Fruit fly (Drosophila melanogaster) whole organism, embryonic: ENCODE data around the gene mthl11.

Source experiments
- Antp ChIP-seq: fragments of 200-800 bp; sonication (Bioruptor generic); optimal IDR thresholded peaks from 3 replicates; lab custom pipeline; 2016; ENCODE audit warnings: missing biosample characterization, missing genetic modification characterization
- CG1024 ChIP-seq: fragments of 200-800 bp; sonication (Bioruptor generic); IDR thresholded peaks from 2 replicates; pipeline ENCODE4 v1.3.6; 2022; ENCODE audit warnings: missing biosample characterization, missing genetic modification characterization
- CG11247 ChIP-seq: fragments of 200-800 bp; sonication (Bioruptor generic); IDR thresholded peaks from 2 replicates; pipeline ENCODE4 v1.3.6; 2022; ENCODE audit warnings: missing biosample characterization, missing genetic modification characterization
- CG11456 ChIP-seq: fragments of 200-800 bp; sonication (Bioruptor generic); IDR thresholded peaks from 3 replicates; pipeline ENCODE4 v1.3.6; 2022; ENCODE audit warnings: missing biosample characterization, missing genetic modification characterization
- CG11696 ChIP-seq: fragments of 200-800 bp; sonication (Bioruptor generic); IDR thresholded peaks from 2 replicates; pipeline ENCODE4 v1.3.6; 2022; ENCODE audit warnings: missing biosample characterization, missing genetic modification characterization
- CG12155 ChIP-seq: fragments of 200-800 bp; sonication (Bioruptor generic); optimal IDR thresholded peaks from 3 replicates; lab custom pipeline; 2016; ENCODE audit warnings: missing biosample characterization, missing genetic modification characterization
- CG12299 ChIP-seq: fragments of 200-800 bp; sonication (Bioruptor generic); optimal IDR thresholded peaks from 2 replicates; lab custom pipeline; 2018; ENCODE audit warnings: missing biosample characterization, mild to moderate bottlenecking, missing genetic modification characterization
- CG12744 ChIP-seq: fragments of 200-800 bp; sonication (Bioruptor generic); optimal IDR thresholded peaks from 2 replicates; lab custom pipeline; 2016; ENCODE audit warnings: missing biosample characterization, missing genetic modification characterization
- CG14710 ChIP-seq: fragments of 200-800 bp; sonication (Bioruptor generic); optimal IDR thresholded peaks from 3 replicates; lab custom pipeline; 2019; ENCODE audit warnings: missing biosample characterization, mild to moderate bottlenecking, missing genetic modification characterization, moderate library complexity
- CG2202 ChIP-seq: fragments of 200-800 bp; sonication (Bioruptor generic); optimal IDR thresholded peaks from 2 replicates; lab custom pipeline; 2018; ENCODE audit warnings: missing biosample characterization, mild to moderate bottlenecking, missing genetic modification characterization
- CG2678 ChIP-seq: fragments of 200-800 bp; sonication (Bioruptor generic); optimal IDR thresholded peaks from 3 replicates; lab custom pipeline; 2019; ENCODE audit warnings: missing biosample characterization, mild to moderate bottlenecking, missing genetic modification characterization, moderate library complexity
- CG30403 ChIP-seq: fragments of 200-800 bp; sonication (Bioruptor generic); optimal IDR thresholded peaks from 3 replicates; lab custom pipeline; 2016; ENCODE audit warnings: missing biosample characterization, missing genetic modification characterization
- CG31388 ChIP-seq: fragments of 200-800 bp; sonication (Bioruptor generic); optimal IDR thresholded peaks from 2 replicates; lab custom pipeline; 2016; ENCODE audit warnings: missing biosample characterization, missing genetic modification characterization
- CG3995 ChIP-seq: fragments of 200-800 bp; sonication (Bioruptor generic); optimal IDR thresholded peaks from 3 replicates; lab custom pipeline; 2016; ENCODE audit warnings: missing biosample characterization, missing genetic modification characterization
- CG5180 ChIP-seq: fragments of 200-800 bp; sonication (Bioruptor generic); optimal IDR thresholded peaks from 3 replicates; lab custom pipeline; 2017; ENCODE audit warnings: missing biosample characterization, missing genetic modification characterization, mild to moderate bottlenecking, moderate library complexity, missing genetic modification reagents
- CG6175 ChIP-seq: fragments of 200-800 bp; sonication (Bioruptor generic); IDR thresholded peaks from 3 replicates; pipeline ENCODE4 v1.3.6; 2022; ENCODE audit warnings: missing biosample characterization, missing genetic modification characterization
- CG7786 ChIP-seq: fragments of 200-800 bp; sonication (Bioruptor generic); optimal IDR thresholded peaks from 2 replicates; lab custom pipeline; 2016; ENCODE audit warnings: missing biosample characterization, missing genetic modification characterization
- CG9727 ChIP-seq: fragments of 200-800 bp; sonication (Bioruptor generic); optimal IDR thresholded peaks from 3 replicates; lab custom pipeline; 2017; ENCODE audit warnings: missing biosample characterization, mild to moderate bottlenecking, missing genetic modification characterization
- CG9932 ChIP-seq: fragments of 200-800 bp; sonication (Bioruptor generic); IDR thresholded peaks from 2 replicates; pipeline ENCODE4 v1.3.6; 2022; ENCODE audit warnings: missing biosample characterization, missing genetic modification characterization
- CoRest ChIP-seq: fragments of 200-800 bp; sonication (Bioruptor generic); optimal IDR thresholded peaks from 3 replicates; lab custom pipeline; 2018; ENCODE audit warnings: missing biosample characterization, mild to moderate bottlenecking, missing genetic modification characterization, moderate library complexity
- CrebB ChIP-seq: fragments of 200-800 bp; sonication (Bioruptor generic); optimal IDR thresholded peaks from 3 replicates; lab custom pipeline; 2018; ENCODE audit warnings: missing biosample characterization, mild to moderate bottlenecking, missing genetic modification characterization
- Dll ChIP-seq: fragments of 200-800 bp; sonication (Bioruptor generic); IDR thresholded peaks from 4 replicates; pipeline ENCODE4 v1.3.6; 2022; ENCODE audit warnings: missing biosample characterization, missing genetic modification characterization; ENCODE audit not compliant: partially characterized antibody
- Doc2 ChIP-seq: fragments of 200-800 bp; sonication (Bioruptor generic); IDR thresholded peaks from 2 replicates; pipeline ENCODE4 v1.3.6; 2022; ENCODE audit warnings: missing biosample characterization, missing genetic modification characterization
- HmgD ChIP-seq: fragments of 200-800 bp; sonication (Bioruptor generic); optimal IDR thresholded peaks from 3 replicates; lab custom pipeline; 2016; ENCODE audit warnings: missing biosample characterization, missing genetic modification characterization
- MESR4 ChIP-seq: fragments of 200-800 bp; sonication (Bioruptor generic); optimal IDR thresholded peaks from 2 replicates; lab custom pipeline; 2018; ENCODE audit warnings: missing biosample characterization, mild to moderate bottlenecking, missing genetic modification characterization, moderate library complexity
- Mad ChIP-seq: fragments of 200-800 bp; sonication (Bioruptor generic); optimal IDR thresholded peaks from 2 replicates; lab custom pipeline; 2016; ENCODE audit warnings: missing biosample characterization, missing genetic modification characterization
- Med ChIP-seq: fragments of 200-800 bp; sonication (Bioruptor generic); peaks from one replicate; lab custom pipeline; 2016; ENCODE audit warnings: missing biosample characterization, missing genetic modification characterization, mild to moderate bottlenecking, inconsistent platforms, moderate library complexity
- Myb ChIP-seq: fragments of 200-800 bp; sonication (Bioruptor generic); optimal IDR thresholded peaks from 2 replicates; lab custom pipeline; 2016; ENCODE audit warnings: missing biosample characterization, missing genetic modification characterization
- Ptx1 ChIP-seq: fragments of 200-800 bp; sonication (Bioruptor generic); IDR thresholded peaks from 2 replicates; pipeline ENCODE4 v1.3.6; 2022; ENCODE audit warnings: missing biosample characterization, missing genetic modification characterization
- Ravus ChIP-seq: fragments of 200-800 bp; sonication (Bioruptor generic); IDR thresholded peaks from 2 replicates; pipeline ENCODE4 v1.3.6; 2022; ENCODE audit warnings: missing biosample characterization, missing genetic modification characterization
- Tbp ChIP-seq: fragments of >200 bp; optimal IDR thresholded peaks from 2 replicates; lab custom pipeline; 2018; ENCODE audit warnings: missing biosample characterization, missing genetic modification characterization
- Usf ChIP-seq: fragments of 200-800 bp; sonication (Bioruptor generic); optimal IDR thresholded peaks from 2 replicates; lab custom pipeline; 2017; ENCODE audit warnings: missing genotype, missing biosample characterization, missing genetic modification characterization
- crp ChIP-seq, 2 experiments: fragments of 200-800 bp; sonication (Bioruptor generic); optimal IDR thresholded peaks; 2 replicates in 1 of 2; 3 replicates in 1 of 2; lab custom pipeline; 2017; ENCODE audit warnings: missing biosample characterization in 2 of 2, missing genetic modification characterization in 2 of 2, mild to moderate bottlenecking in 1 of 2, moderate library complexity in 1 of 2
- ems ChIP-seq: fragments of 200-800 bp; sonication (Bioruptor generic); optimal IDR thresholded peaks from 3 replicates; lab custom pipeline; 2016; ENCODE audit warnings: missing biosample characterization, missing genetic modification characterization
- gce ChIP-seq: fragments of 200-800 bp; sonication (Bioruptor generic); IDR thresholded peaks from 3 replicates; pipeline ENCODE4 v1.3.6; 2022; ENCODE audit warnings: missing biosample characterization, missing genetic modification characterization
- grn ChIP-seq: fragments of 200-800 bp; sonication (Bioruptor generic); optimal IDR thresholded peaks from 3 replicates; lab custom pipeline; 2017; ENCODE audit warnings: missing biosample characterization, missing genetic modification characterization
- hb ChIP-seq: fragments of 200-800 bp; sonication (Bioruptor generic); IDR thresholded peaks from 3 replicates; pipeline ENCODE4 v1.3.6; 2022; ENCODE audit warnings: missing biosample characterization, missing genetic modification characterization; ENCODE audit not compliant: partially characterized antibody
- lbe ChIP-seq: fragments of 200-800 bp; sonication (Bioruptor generic); optimal IDR thresholded peaks from 2 replicates; lab custom pipeline; 2016; ENCODE audit warnings: missing biosample characterization, mild to moderate bottlenecking, missing genetic modification characterization
- lilli ChIP-seq: fragments of 200-800 bp; sonication (Bioruptor generic); optimal IDR thresholded peaks from 3 replicates; lab custom pipeline; 2016; ENCODE audit warnings: missing biosample characterization, missing genetic modification characterization
- onecut ChIP-seq: fragments of 200-800 bp; sonication (Bioruptor generic); IDR thresholded peaks from 2 replicates; pipeline ENCODE4 v1.3.6; 2022; ENCODE audit warnings: missing biosample characterization, missing genetic modification characterization
- otp ChIP-seq: fragments of 200-800 bp; sonication (Bioruptor generic); IDR thresholded peaks from 3 replicates; pipeline ENCODE4, ENCODE4 v1.3.6; 2022; ENCODE audit warnings: missing biosample characterization, missing genetic modification characterization
- peb ChIP-seq: fragments of 200-800 bp; sonication (Bioruptor generic); IDR thresholded peaks from 2 replicates; pipeline ENCODE4 v1.3.6; 2022; ENCODE audit warnings: missing biosample characterization, missing genetic modification characterization
- row ChIP-seq: fragments of 200-800 bp; sonication (Bioruptor generic); IDR thresholded peaks from 3 replicates; pipeline ENCODE4 v1.3.6; 2022; ENCODE audit warnings: missing biosample characterization, missing genetic modification characterization
- run ChIP-seq: fragments of 200-800 bp; sonication (Bioruptor generic); optimal IDR thresholded peaks from 3 replicates; lab custom pipeline; 2018; ENCODE audit warnings: missing biosample characterization, mild to moderate bottlenecking, missing genetic modification characterization
- sisA ChIP-seq: fragments of 200-800 bp; sonication (Bioruptor generic); IDR thresholded peaks from 2 replicates; pipeline ENCODE4 v1.3.6; 2022; ENCODE audit warnings: missing biosample characterization, missing genetic modification characterization
- stwl ChIP-seq: fragments of 200-800 bp; sonication (Bioruptor generic); optimal IDR thresholded peaks from 3 replicates; lab custom pipeline; 2018; ENCODE audit warnings: missing biosample characterization, mild to moderate bottlenecking, missing genetic modification characterization, moderate library complexity
- ttk ChIP-seq: fragments of 200-800 bp; sonication (Bioruptor generic); IDR thresholded peaks from 2 replicates; pipeline ENCODE4 v2.1.2; 2022; ENCODE audit warnings: missing biosample characterization, missing genetic modification characterization
- tup ChIP-seq: fragments of 200-800 bp; sonication (Bioruptor generic); optimal IDR thresholded peaks from 2 replicates; lab custom pipeline; 2016; ENCODE audit warnings: missing biosample characterization, mild to moderate bottlenecking, missing genetic modification characterization, moderate library complexity

The mthl11 gene

dm6 chr3R:10355840-10356562 lies 44.8 kb upstream of the mthl11 start (continued):
- no peak for TF ChIP-seq CG11456 (GFP tag; lab: Robert Waterston, UW)
- no peak for TF ChIP-seq MESR4 (GFP tag; lab: Kevin White, UChicago)
- TF ChIP-seq CG12155 (GFP tag; lab: Kevin White, UChicago): peak; percentile 68
- TF ChIP-seq Dll: no peak

- TF ChIP-seq CG11696 (GFP tag; lab: Robert Waterston, UW) (no peak), sisA (GFP tag; lab: Robert Waterston, UW) (no peak), run (tag; lab: Kevin White, UChicago) (peak; percentile 67), lbe (GFP tag; lab: Kevin White, UChicago) (peak; percentile 82), CG14710 (tag; lab: Kevin White, UChicago) (peak; percentile 84), CG30403 (GFP tag; lab: Kevin White, UChicago) (peak; percentile 88), CrebB (tag; lab: Kevin White, UChicago) (peak; percentile 44), Mad (GFP tag; lab: Kevin White, UChicago) (peak; percentile 20), CG7786 (GFP tag; lab: Kevin White, UChicago) (peak; percentile 71), Ravus (GFP tag; lab: Robert Waterston, UW) (no peak), hb (no peak), grn (GFP tag; lab: Kevin White, UChicago) (no peak), CG11247 (no peak), CG2678 (tag; lab: Kevin White, UChicago) (peak; percentile 90), CG6175 (GFP tag; lab: Robert Waterston, UW) (no peak), Myb (peak; percentile 55), otp (no peak), HmgD (GFP tag; lab: Kevin White, UChicago) (no peak), CG5180 (GFP tag; lab: Kevin White, UChicago) (peak; percentile 8), onecut (GFP tag; lab: Robert Waterston, UW) (peak; percentile 69), CG12299 (tag; lab: Kevin White, UChicago) (peak; percentile 71), CG12744 (GFP tag; lab: Kevin White, UChicago) (peak; percentile 34), stwl (no peak), CoRest (tag; lab: Kevin White, UChicago) (peak; percentile 84), ems (GFP tag; lab: Kevin White, UChicago) (peak; percentile 77), CG3995 (no peak), tup (GFP tag; lab: Kevin White, UChicago) (peak; percentile 58), peb (no peak), CG2202 (tag; lab: Kevin White, UChicago) (peak; percentile 51), row (no peak), CG31388 (GFP tag; lab: Kevin White, UChicago) (peak; percentile 19), gce (GFP tag; lab: Robert Waterston, UW) (no peak), ttk (no peak), CG1024 (GFP tag; lab: Robert Waterston, UW) (no peak), crp (GFP tag; optimal IDR thresholded peaks at IDR 0.05; lab: Kevin White, UChicago) (peak in 1 of 2 experiments; percentile 41), Ptx1 (GFP tag; lab: Robert Waterston, UW) (no peak), CG9727 (GFP tag; lab: Kevin White, UChicago) (peak; percentile 93), lilli (peak; percentile 83), Tbp (GFP tag; lab: Kevin White, UChicago) (no peak), Usf (peak; percentile 59), Doc2 (GFP tag; lab: Robert Waterston, UW) (no peak), Antp (GFP tag; lab: Kevin White, UChicago) (peak; percentile 65), CG9932 (GFP tag; lab: Robert Waterston, UW) (no peak), Med (GFP tag; lab: Kevin White, UChicago) (peak; percentile 93)
Measured at dm6 chr3R:10356563-10357363, 44.1 kb upstream of the mthl11 start.
